Worm (Caenorhabditis elegans) whole organism, L4/young adult: ENCODE results near the gene alh-3.

Experiments used
- W03F9.2 ChIP-seq: fragments of 150-350 bp; optimal IDR thresholded peaks from 2 replicates; lab custom pipeline; 2014; ENCODE audit warnings: missing biosample characterization, missing genetic modification characterization
- dao-5 ChIP-seq: sonication (generic microtip); optimal IDR thresholded peaks from 2 replicates; lab custom pipeline; 2016; ENCODE audit warnings: missing genotype, missing genetic modification characterization, moderate library complexity, missing compliant biosample characterization
- him-1 ChIP-seq: sonication (generic microtip); optimal IDR thresholded peaks from 2 replicates; lab custom pipeline; 2016; ENCODE audit warnings: missing genotype, missing genetic modification reagents, missing genetic modification characterization, missing compliant biosample characterization

alh-3 gene

ce11 chrIV:11009928-11010327 lies 12.5 kb upstream of the alh-3 start:
- TF ChIP-seq him-1 (tag; lab: Kevin White, UChicago) (no peak), dao-5 (tag; lab: Kevin White, UChicago) (no peak), W03F9.2 (tag; lab: Kevin White, UChicago) (no peak)

ce11 chrIV:11011920-11012319 lies 10.5 kb upstream of the alh-3 start, which contains the start of gene ndx-9:
ndx-9 (minus strand) TSS chrIV:11012020.
- no peak for TF ChIP-seq W03F9.2 (tag; lab: Kevin White, UChicago)

- TF ChIP-seq him-1 (tag; lab: Kevin White, UChicago) (no peak), dao-5 (tag; lab: Kevin White, UChicago) (no peak), W03F9.2 (tag; lab: Kevin White, UChicago) (no peak)
These were observed 6.5 kb upstream of the alh-3 start, which contains the start of gene F13H10.3 for ce11 chrIV:11015881-11016280. F13H10.3 (minus strand) TSS chrIV:11015953.

ce11 chrIV:11019962-11020550 lies 2.3 kb upstream of the alh-3 start, which contains the start of gene F13H10.8:
F13H10.8 (plus strand) TSS chrIV:11020517.
- TF ChIP-seq dao-5 (tag; lab: Kevin White, UChicago) (no peak), W03F9.2 (tag; lab: Kevin White, UChicago) (peak; percentile 61)

- TF ChIP-seq dao-5 (tag; lab: Kevin White, UChicago) = no peak
- no peak for TF ChIP-seq him-1 (tag; lab: Kevin White, UChicago)
- no peak for TF ChIP-seq W03F9.2 (tag; lab: Kevin White, UChicago)
These were observed 713 bp upstream of the alh-3 start, which contains the start of gene mogs-1 for ce11 chrIV:11021512-11022268. mogs-1 (minus strand) TSS chrIV:11021928.

ce11 chrIV:11025941-11026340 lies 3.5 kb downstream of the alh-3 start:
- TF ChIP-seq W03F9.2 (tag; lab: Kevin White, UChicago) (no peak), dao-5 (tag; lab: Kevin White, UChicago) (no peak), him-1 (tag; lab: Kevin White, UChicago) (no peak)

- no peak for TF ChIP-seq W03F9.2 (tag; lab: Kevin White, UChicago)
- TF ChIP-seq him-1 (tag; lab: Kevin White, UChicago) = no peak
- no peak for TF ChIP-seq dao-5 (tag; lab: Kevin White, UChicago)
These were observed 4.2 kb downstream of the alh-3 start for ce11 chrIV:11026648-11027047.

ce11 chrIV:11027560-11027959 lies 5.2 kb downstream of the alh-3 start:
- TF ChIP-seq dao-5 (tag; lab: Kevin White, UChicago) (peak; percentile 5), W03F9.2 (tag; lab: Kevin White, UChicago) (peak; percentile 68), him-1 (tag; lab: Kevin White, UChicago) (peak; percentile 14)

- no peak for TF ChIP-seq dao-5 (tag; lab: Kevin White, UChicago)
- no peak for TF ChIP-seq W03F9.2 (tag; lab: Kevin White, UChicago)
These were observed 7.0 kb downstream of the alh-3 start, which contains the start of gene hrg-5 for ce11 chrIV:11029412-11029811. hrg-5 (minus strand) TSS chrIV:11029428.

ce11 chrIV:11030117-11030516 lies 7.7 kb downstream of the alh-3 start:
- TF ChIP-seq him-1 (tag; lab: Kevin White, UChicago) = no peak
- no peak for TF ChIP-seq W03F9.2 (tag; lab: Kevin White, UChicago)
- no peak for TF ChIP-seq dao-5 (tag; lab: Kevin White, UChicago)

ce11 chrIV:11030893-11031292 lies 8.5 kb downstream of the alh-3 start, which contains the start of gene hrg-4:
hrg-4 (minus strand) TSS chrIV:11030993.
- TF ChIP-seq him-1 (tag; lab: Kevin White, UChicago) (no peak), W03F9.2 (tag; lab: Kevin White, UChicago) (no peak)

ce11 chrIV:11031640-11032039 lies 9.2 kb downstream of the alh-3 start:
- no peak for TF ChIP-seq him-1 (tag; lab: Kevin White, UChicago)
- no peak for TF ChIP-seq W03F9.2 (tag; lab: Kevin White, UChicago)
- no peak for TF ChIP-seq dao-5 (tag; lab: Kevin White, UChicago)

- TF ChIP-seq dao-5 (tag; lab: Kevin White, UChicago) (no peak), W03F9.2 (tag; lab: Kevin White, UChicago) (no peak), him-1 (tag; lab: Kevin White, UChicago) (no peak)
These were observed 9.9 kb downstream of the alh-3 start, which contains the start of gene hrg-6 for ce11 chrIV:11032288-11032687. hrg-6 (plus strand) TSS chrIV:11032588.
